Worm (Caenorhabditis elegans) whole organism, L4/young adult: ENCODE data around the gene C25F9.13.

Experiments used
- W03F9.2 ChIP-seq: fragments of 150-350 bp; optimal IDR thresholded peaks from 2 replicates; lab custom pipeline; 2014; ENCODE audit warnings: missing biosample characterization, missing genetic modification characterization
- dao-5 ChIP-seq: sonication (generic microtip); optimal IDR thresholded peaks from 2 replicates; lab custom pipeline; 2016; ENCODE audit warnings: missing genotype, missing genetic modification characterization, moderate library complexity, missing compliant biosample characterization
- him-1 ChIP-seq: sonication (generic microtip); optimal IDR thresholded peaks from 2 replicates; lab custom pipeline; 2016; ENCODE audit warnings: missing genotype, missing genetic modification reagents, missing genetic modification characterization, missing compliant biosample characterization

DNA sequence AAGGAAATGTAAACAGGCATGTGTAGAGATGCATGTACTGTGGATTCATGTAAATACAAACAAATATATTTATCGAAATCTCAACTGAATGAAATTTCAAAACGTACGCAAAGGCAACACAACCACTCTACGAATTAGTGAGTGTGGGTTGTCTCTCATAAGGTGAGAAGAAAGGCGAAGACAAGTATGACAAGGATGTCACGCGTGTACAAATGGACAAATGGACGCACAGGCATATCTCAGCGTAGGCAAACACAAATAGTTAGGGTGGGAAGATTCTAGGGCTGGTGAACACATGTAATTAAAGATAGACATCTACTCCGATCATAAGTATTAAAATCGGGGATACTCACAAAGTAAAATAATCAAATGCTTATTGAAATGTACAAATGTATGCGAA, 29.3 kb upstream of the C25F9.13 start:
- TF ChIP-seq W03F9.2 (tag; lab: Kevin White, UChicago) (no peak), dao-5 (tag; lab: Kevin White, UChicago) (no peak), him-1 (tag; lab: Kevin White, UChicago) (no peak)
